Fruit fly (Drosophila melanogaster): ENCODE data around the gene Trf2.

Trf2 gene

DNA sequence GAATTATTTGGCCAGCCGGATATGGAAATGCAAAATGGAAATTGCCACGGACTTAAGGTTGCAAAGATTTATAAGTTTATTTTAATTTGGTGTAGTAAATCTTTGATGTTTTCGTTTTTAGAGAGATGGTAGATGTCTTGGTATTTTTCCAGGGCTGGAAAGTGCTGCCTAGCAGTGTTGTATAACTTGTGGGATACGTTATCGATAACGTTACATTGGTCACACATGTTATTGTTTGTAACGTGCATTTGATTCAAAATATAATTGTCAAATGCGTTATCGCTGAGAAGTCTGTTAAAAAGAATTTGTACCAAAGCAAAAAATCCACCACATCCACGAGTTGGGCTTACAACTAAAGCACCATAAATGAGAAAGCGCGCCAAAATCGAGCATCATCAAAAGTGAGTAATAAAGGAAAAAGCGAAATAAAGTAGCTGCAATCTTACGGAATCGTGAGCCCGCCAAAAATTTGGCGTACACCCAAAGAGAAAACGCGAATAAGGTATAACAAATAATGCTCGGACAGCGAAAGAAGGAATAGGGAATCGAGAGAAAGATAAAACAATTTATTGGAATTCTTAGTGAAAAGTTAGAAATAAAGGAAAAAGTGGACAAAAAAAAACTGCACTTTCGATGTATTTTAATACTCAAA, 1.8 kb upstream of the Trf2 start, which contains the start of gene PIG-T (continued):
- peak; percentile 43 for TF ChIP-seq CG2120 (GFP tag; optimal IDR thresholded peaks at IDR 0.05)
- TF ChIP-seq trem (tag; optimal IDR thresholded peaks at IDR 0.05) = peak; percentile 37
- TF ChIP-seq MESR4 (GFP tag; optimal IDR thresholded peaks at IDR 0.05) = peak; percentile 50
- TF ChIP-seq CG12391 (tag; optimal IDR thresholded peaks at IDR 0.05) = peak; percentile 18

DNA sequence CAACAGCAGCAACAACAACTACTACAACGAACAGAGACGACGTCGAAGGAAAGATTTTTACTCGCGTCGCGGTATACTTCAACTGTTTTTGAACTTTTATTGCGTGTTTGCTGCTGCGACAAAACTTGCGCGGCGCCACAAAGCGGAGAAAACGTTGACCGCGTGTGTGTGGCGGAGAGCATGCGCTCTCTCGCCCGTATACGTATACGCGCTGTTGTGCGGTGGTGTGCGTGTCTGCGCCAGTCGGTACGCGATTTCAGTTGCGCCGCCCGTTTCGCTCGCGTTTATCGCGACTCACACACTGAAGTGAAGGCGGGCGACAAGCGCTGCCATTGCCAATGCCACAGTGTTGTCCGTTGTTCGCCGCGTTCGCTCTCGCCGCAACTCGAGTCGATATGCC, 721 bp downstream of the Trf2 start:
- TF ChIP-seq Nf-YC (tag; optimal IDR thresholded peaks at IDR 0.05) (peak; percentile 59), CG33557 (GFP tag; optimal IDR thresholded peaks at IDR 0.05) (peak; percentile 34), CG6689 (GFP tag; IDR thresholded peaks at IDR 0.05) (no peak), Eip74EF (GFP tag; optimal IDR thresholded peaks at IDR 0.05) (peak in 1 of 2 experiments; percentile 12), repo (GFP tag; optimal IDR thresholded peaks at IDR 0.05) (no peak), bbx (GFP tag; IDR thresholded peaks at IDR 0.05; ENCODE audit: partially characterized antibody) (peak; percentile 71; the same call in 1 of the 2 replicates), Ravus (GFP tag; IDR thresholded peaks at IDR 0.05) (no peak), CG15269 (tag; optimal IDR thresholded peaks at IDR 0.05) (no peak), pb (GFP tag; optimal IDR thresholded peaks at IDR 0.05) (no peak), hbn (GFP tag; IDR thresholded peaks at IDR 0.05; ENCODE audit: partially characterized antibody) (0 out of 2 replicates have a peak, but pooled peaks have one; percentile 23), CG4617 (GFP tag; optimal IDR thresholded peaks at IDR 0.05; ENCODE audit: borderline replicate concordance) (no peak), Bgb (GFP tag; IDR thresholded peaks at IDR 0.05; ENCODE audit: partially characterized antibody) (peak; percentile 39; the same call in 1 of the 2 replicates), CG8290 (GFP tag; optimal IDR thresholded peaks at IDR 0.05) (no peak), CG8290 (tag; optimal IDR thresholded peaks at IDR 0.05) (peak in 1 of 2 experiments; percentile 73), CG15479 (GFP tag; optimal IDR thresholded peaks at IDR 0.05) (peak; percentile 99), CG1603 (tag; optimal IDR thresholded peaks at IDR 0.05) (no peak), Jarid2 (GFP tag; optimal IDR thresholded peaks at IDR 0.05) (no peak), H2.0 (GFP tag; IDR thresholded peaks at IDR 0.05) (0 out of 2 replicates have a peak, but pooled peaks have one; percentile 18), CG17912 (GFP tag; optimal IDR thresholded peaks at IDR 0.05) (peak; percentile 42), HLHmδ (GFP tag; optimal IDR thresholded peaks at IDR 0.05) (peak; percentile 95), CG2875 (GFP tag; optimal IDR thresholded peaks at IDR 0.05) (no peak), Hmx (GFP tag; optimal IDR thresholded peaks at IDR 0.05) (no peak), CG11456 (GFP tag; IDR thresholded peaks at IDR 0.05) (no peak; the same call in 2 of the 3 replicates), BEAF-32 (GFP tag; optimal IDR thresholded peaks at IDR 0.05) (no peak), CG2116 (GFP tag; optimal IDR thresholded peaks at IDR 0.05) (peak; percentile 9), CG8765 (GFP tag; IDR thresholded peaks at IDR 0.05) (peak; percentile 99), CG2120 (GFP tag; optimal IDR thresholded peaks at IDR 0.05) (no peak), E2f1 (GFP tag; IDR thresholded peaks at IDR 0.05) (peak; percentile 46; the same call in 1 of the 2 replicates), CG4328 (GFP tag; optimal IDR thresholded peaks at IDR 0.05) (peak; percentile 83), Dbx (GFP tag; IDR thresholded peaks at IDR 0.05) (peak; percentile 91), sqz (GFP tag; optimal IDR thresholded peaks at IDR 0.05) (peak; percentile 61), CG11695 (GFP tag; IDR thresholded peaks at IDR 0.05) (peak; percentile 65; the same call in 2 of the 3 replicates), Dfd (GFP tag; optimal IDR thresholded peaks at IDR 0.05) (no peak), CG3847 (GFP tag; IDR thresholded peaks at IDR 0.05) (peak; percentile 89), CrebB (tag; optimal IDR thresholded peaks at IDR 0.05) (peak; percentile 90), Sin3A (optimal IDR thresholded peaks at IDR 0.05) (no peak), CG2889 (GFP tag; IDR thresholded peaks at IDR 0.05) (no peak), Oaz (GFP tag; IDR thresholded peaks at IDR 0.05) (peak; percentile 57; the same call in 1 of the 2 replicates), bowl (GFP tag; IDR thresholded peaks at IDR 0.05) (peak; percentile 98), CG2129 (GFP tag; IDR thresholded peaks at IDR 0.05; ENCODE audit: partially characterized antibody) (no peak), CG7745 (tag; optimal IDR thresholded peaks at IDR 0.05) (peak; percentile 80), lilli (GFP tag; optimal IDR thresholded peaks at IDR 0.05) (peak; percentile 4), CG17568 (GFP tag; optimal IDR thresholded peaks at IDR 0.05) (peak; percentile 43), lbe (GFP tag; optimal IDR thresholded peaks at IDR 0.05) (peak; percentile 78)

All from whole organism, embryonic.